Worm (Caenorhabditis elegans) whole organism, L3 larva: Measurements from ENCODE around the gene C04C3.6.

Source experiments
- elt-1 ChIP-seq: fragments of 150-350 bp; optimal IDR thresholded peaks from 2 replicates; lab custom pipeline; 2014; ENCODE audit warnings: missing biosample characterization, missing genetic modification characterization
- fkh-10 ChIP-seq: sonication (generic microtip); optimal IDR thresholded peaks from 2 replicates; lab custom pipeline; 2017; ENCODE audit warnings: missing biosample characterization, missing genetic modification reagents, missing genetic modification characterization
- nhr-11 ChIP-seq: fragments of 150-350 bp; optimal IDR thresholded peaks from 2 replicates; lab custom pipeline; 2014; ENCODE audit warnings: missing biosample characterization, missing genetic modification characterization
- nhr-12 ChIP-seq: fragments of 150-350 bp; optimal IDR thresholded peaks from 2 replicates; lab custom pipeline; 2014; ENCODE audit warnings: missing biosample characterization, missing genetic modification characterization
- nhr-43 ChIP-seq: sonication (generic microtip); optimal IDR thresholded peaks from 2 replicates; lab custom pipeline; 2016; ENCODE audit warnings: mild to moderate bottlenecking, missing genetic modification characterization, missing compliant biosample characterization; ENCODE audit not compliant: poor library complexity, severe bottlenecking
- snpc-4 ChIP-seq: fragments of 150-350 bp; optimal IDR thresholded peaks from 2 replicates; lab custom pipeline; 2014; ENCODE audit warnings: missing biosample characterization, missing genetic modification characterization

DNA sequence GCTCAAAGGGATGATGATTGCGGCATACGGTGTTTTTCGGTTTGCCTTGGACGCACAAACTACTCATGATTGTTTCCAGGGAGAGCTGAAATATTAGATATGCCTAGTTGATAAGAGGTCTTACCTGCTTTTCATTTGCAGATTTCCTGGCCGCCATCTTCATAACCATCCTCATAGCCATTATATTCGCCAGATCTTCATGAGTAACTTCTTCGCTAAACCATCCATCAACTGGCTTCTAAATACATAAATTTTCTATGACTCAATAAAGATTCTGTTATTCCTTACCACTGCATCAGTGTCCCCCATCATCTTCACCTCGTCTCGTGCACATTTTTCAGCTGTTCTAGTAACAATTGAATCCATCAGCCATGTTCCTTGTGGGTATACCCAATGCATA, 20.1 kb upstream of the C04C3.6 start:
- TF ChIP-seq nhr-11 (tag; lab: Kevin White, UChicago) (no peak), nhr-12 (tag; lab: Kevin White, UChicago) (no peak), elt-1 (tag; lab: Kevin White, UChicago) (no peak), snpc-4 (tag; lab: Kevin White, UChicago) (no peak), nhr-43 (tag; lab: Kevin White, UChicago) (no peak), fkh-10 (GFP tag; lab: Kevin White, UChicago) (no peak)
